In the genomic region with DNA sequence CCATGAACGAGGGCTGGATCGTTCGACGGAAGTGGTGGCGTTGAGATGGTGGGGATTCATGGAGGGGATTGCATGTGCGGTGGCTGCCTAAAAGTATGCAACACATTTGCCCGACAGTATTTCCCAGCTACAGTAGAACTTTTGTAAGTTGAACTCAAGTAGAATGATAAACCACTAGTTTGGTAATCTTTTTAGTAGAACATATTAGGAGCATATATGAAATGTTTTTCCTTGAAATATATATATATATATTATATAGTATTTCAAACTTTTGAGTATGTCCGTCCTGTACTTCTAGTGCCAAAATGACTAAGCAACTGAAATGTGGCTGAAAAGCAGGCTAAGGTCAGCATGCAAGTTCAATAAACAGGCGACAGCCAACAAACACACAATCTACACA, we compare ENCODE assay signal across 2 fruit fly cellular contexts.
TF ChIP-seq lines count a peak whose summit lies in the region.

No protein-coding gene starts in this region.

TF ChIP-seq in whole organism, embryonic, 481 proteins besides CTCF, POLR2A, EP300 and RAD21 (continued from another document):
- peak; percentile 24; the same call in 1 of the 2 replicates for TF ChIP-seq al (GFP tag; IDR thresholded peaks at IDR 0.05; lab: Robert Waterston, UW)
- TF ChIP-seq CG32532 (GFP tag; IDR thresholded peaks at IDR 0.05; lab: Robert Waterston, UW) = 0 out of 2 replicates have a peak, but pooled peaks have one; percentile 17
- TF ChIP-seq CG12236 (GFP tag; optimal IDR thresholded peaks at IDR 0.05; lab: Kevin White, UChicago) = no peak
- TF ChIP-seq Ptx1 (GFP tag; IDR thresholded peaks at IDR 0.05; lab: Robert Waterston, UW) = 0 out of 2 replicates have a peak, but pooled peaks have one; percentile 12
- no peak for TF ChIP-seq sens (GFP tag; lab: Kevin White, UChicago)
- TF ChIP-seq Fer3 (tag; optimal IDR thresholded peaks at IDR 0.05; lab: Kevin White, UChicago) = peak; percentile 9
- TF ChIP-seq fru (optimal IDR thresholded peaks at IDR 0.05; lab: Kevin White, UChicago) = no peak
- no peak for TF ChIP-seq HLH3B (GFP tag; IDR thresholded peaks at IDR 0.05; lab: Robert Waterston, UW)
- peak; percentile 2 for TF ChIP-seq CG15269 (tag; optimal IDR thresholded peaks at IDR 0.05; lab: Kevin White, UChicago)
- TF ChIP-seq row (GFP tag; IDR thresholded peaks at IDR 0.05; lab: Robert Waterston, UW) = peak; percentile 47; the same call in 2 of the 3 replicates
- TF ChIP-seq CG11560 (tag; IDR thresholded peaks at IDR 0.05; lab: Robert Waterston, UW) = no peak
- TF ChIP-seq CG15696 (tag; optimal IDR thresholded peaks at IDR 0.05; lab: Kevin White, UChicago) = no peak
- no peak for TF ChIP-seq lola (GFP tag; optimal IDR thresholded peaks at IDR 0.05; lab: Kevin White, UChicago)
- 0 out of 2 replicates have a peak, but pooled peaks have one; percentile 21 for TF ChIP-seq Rfx (GFP tag; IDR thresholded peaks at IDR 0.05; lab: Robert Waterston, UW)
- TF ChIP-seq CrebB (tag; optimal IDR thresholded peaks at IDR 0.05; lab: Kevin White, UChicago) = no peak

TF ChIP-seq in whole organism, prepupa, 60 proteins besides CTCF, POLR2A, EP300 and RAD21 (continued from another document):
- TF ChIP-seq fkh (GFP tag; optimal IDR thresholded peaks at IDR 0.05; lab: Kevin White, UChicago) = no peak
- no peak for TF ChIP-seq salr (GFP tag; optimal IDR thresholded peaks at IDR 0.05; lab: Kevin White, UChicago)
- no peak for TF ChIP-seq cyc (GFP tag; optimal IDR thresholded peaks at IDR 0.05; lab: Kevin White, UChicago)
- TF ChIP-seq CG6276 (GFP tag; optimal IDR thresholded peaks at IDR 0.05; lab: Kevin White, UChicago) = no peak
- no peak for TF ChIP-seq Met (GFP tag; optimal IDR thresholded peaks at IDR 0.05; lab: Kevin White, UChicago)
- TF ChIP-seq CG6854 (GFP tag; optimal IDR thresholded peaks at IDR 0.05; lab: Kevin White, UChicago) = no peak
- no peak for TF ChIP-seq CG8319 (GFP tag; optimal IDR thresholded peaks at IDR 0.05; lab: Kevin White, UChicago)
- peak; percentile 27 for TF ChIP-seq CG8632 (GFP tag; optimal IDR thresholded peaks at IDR 0.05; lab: Kevin White, UChicago)
- no peak for TF ChIP-seq pdm3 (GFP tag; optimal IDR thresholded peaks at IDR 0.05; lab: Kevin White, UChicago)
- TF ChIP-seq acj6 (GFP tag; optimal IDR thresholded peaks at IDR 0.05; lab: Kevin White, UChicago) = peak; percentile 24
- no peak for TF ChIP-seq Sox14 (GFP tag; optimal IDR thresholded peaks at IDR 0.05; lab: Kevin White, UChicago)
- peak; percentile 20 for TF ChIP-seq achi (GFP tag; optimal IDR thresholded peaks at IDR 0.05; lab: Kevin White, UChicago)
- no peak for TF ChIP-seq CG11294 (GFP tag; IDR thresholded peaks at IDR 0.05; lab: Robert Waterston, UW)
- TF ChIP-seq Eip93F (GFP tag; optimal IDR thresholded peaks at IDR 0.05; lab: Kevin White, UChicago) = no peak
- TF ChIP-seq dac (GFP tag; optimal IDR thresholded peaks at IDR 0.05; lab: Kevin White, UChicago) = no peak
- TF ChIP-seq CG6163 (GFP tag; IDR thresholded peaks at IDR 0.05; lab: Robert Waterston, UW) = 0 out of 3 replicates have a peak, but pooled peaks have one; percentile 31
- TF ChIP-seq Hr38 (GFP tag; optimal IDR thresholded peaks at IDR 0.05; lab: Kevin White, UChicago) = no peak
- TF ChIP-seq CG32006 (GFP tag; optimal IDR thresholded peaks at IDR 0.05; lab: Kevin White, UChicago) = peak; percentile 58
- TF ChIP-seq CG10669 (GFP tag; optimal IDR thresholded peaks at IDR 0.05; lab: Kevin White, UChicago) = no peak
- TF ChIP-seq dsx (GFP tag; optimal IDR thresholded peaks at IDR 0.05; lab: Kevin White, UChicago; ENCODE audit: poor library complexity, severe bottlenecking) = no peak
- no peak for TF ChIP-seq vri (GFP tag; optimal IDR thresholded peaks at IDR 0.05; lab: Kevin White, UChicago)
- TF ChIP-seq CG31627 (GFP tag; optimal IDR thresholded peaks at IDR 0.05; lab: Kevin White, UChicago) = no peak
- TF ChIP-seq Sox15 (GFP tag; optimal IDR thresholded peaks at IDR 0.05; lab: Kevin White, UChicago) = no peak
- no peak for TF ChIP-seq topi (GFP tag; optimal IDR thresholded peaks at IDR 0.05; lab: Kevin White, UChicago)
- peak; percentile 64; the same call in 2 of the 3 replicates for TF ChIP-seq eg (GFP tag; IDR thresholded peaks at IDR 0.05; lab: Robert Waterston, UW)
- TF ChIP-seq CG3032 (tag; optimal IDR thresholded peaks at IDR 0.05; lab: Kevin White, UChicago) = no peak
- TF ChIP-seq CG7368 (GFP tag; optimal IDR thresholded peaks at IDR 0.05; lab: Kevin White, UChicago) = no peak
- TF ChIP-seq CG34406 (GFP tag; optimal IDR thresholded peaks at IDR 0.05; lab: Kevin White, UChicago) = peak; percentile 42
- TF ChIP-seq Hr4 (GFP tag; optimal IDR thresholded peaks at IDR 0.05; lab: Kevin White, UChicago) = no peak
- TF ChIP-seq OdsH (GFP tag; optimal IDR thresholded peaks at IDR 0.05; lab: Kevin White, UChicago) = peak; percentile 22
- peak; percentile 31 for TF ChIP-seq CG10631 (GFP tag; optimal IDR thresholded peaks at IDR 0.05; lab: Kevin White, UChicago)
- no peak for TF ChIP-seq ss (GFP tag; optimal IDR thresholded peaks at IDR 0.05; lab: Kevin White, UChicago)
- no peak for TF ChIP-seq fd59A (GFP tag; optimal IDR thresholded peaks at IDR 0.05; lab: Kevin White, UChicago)
TF ChIP-seq in whole organism, prepupa: peak in this region for 12.
